Worm (Caenorhabditis elegans) whole organism, L4 larva: ENCODE data around the gene H12D21.5.

Experiments used
- D1046.2 ChIP-seq: fragments of 200-800 bp; sonication (Bioruptor generic); IDR thresholded peaks from 2 replicates; pipeline ENCODE4 v1.3.6; 2022; ENCODE audit warnings: missing genetic modification characterization, missing compliant biosample characterization
- F26F4.8 ChIP-seq: fragments of 200-800 bp; sonication (Bioruptor generic); conservative IDR thresholded peaks from 2 replicates; pipeline ENCODE4 v1.3.6; 2022; ENCODE audit warnings: missing genetic modification characterization, missing compliant biosample characterization
- F37D6.2 ChIP-seq: sonication (generic microtip); optimal IDR thresholded peaks from 2 replicates; lab custom pipeline; 2016; ENCODE audit warnings: mild to moderate bottlenecking, missing genetic modification characterization, missing compliant biosample characterization
- F44E2.7 ChIP-seq: fragments of 200-800 bp; sonication (Bioruptor generic); IDR thresholded peaks from 2 replicates; pipeline ENCODE4 v2.1.2; 2022; ENCODE audit warnings: missing genetic modification characterization, missing compliant biosample characterization
- T20F7.1 ChIP-seq: fragments of 200-800 bp; sonication (Bioruptor generic); optimal IDR thresholded peaks from 2 replicates; lab custom pipeline; 2018; ENCODE audit warnings: mild to moderate bottlenecking, missing genetic modification characterization, missing compliant biosample characterization
- T26A8.4 ChIP-seq: fragments of 200-800 bp; sonication (Bioruptor generic); IDR thresholded peaks from 2 replicates; pipeline ENCODE4 v1.3.6; 2022; ENCODE audit warnings: missing genetic modification characterization, missing compliant biosample characterization
- Y48G9A.11 ChIP-seq: fragments of 200-800 bp; sonication (Bioruptor generic); IDR thresholded peaks from 2 replicates; pipeline ENCODE4 v1.3.6; 2022; ENCODE audit warnings: missing genetic modification reagents, missing genetic modification characterization, missing compliant biosample characterization
- Y75B8A.6 ChIP-seq: fragments of 200-800 bp; sonication (Bioruptor generic); IDR thresholded peaks from 2 replicates; pipeline ENCODE4 v1.3.6; 2022; ENCODE audit warnings: missing genetic modification reagents, missing genetic modification characterization, missing compliant biosample characterization
- ZK337.2 ChIP-seq: fragments of 200-800 bp; sonication (Bioruptor generic); IDR thresholded peaks from 2 replicates; pipeline ENCODE4 v1.3.6; 2022; ENCODE audit warnings: missing genetic modification reagents, missing genetic modification characterization, missing compliant biosample characterization
- ZK546.5 ChIP-seq, 2 experiments: sonication (generic microtip); optimal IDR thresholded peaks; 2 replicates each; lab custom pipeline; 2017; ENCODE audit warnings: missing biosample characterization in 2 of 2, missing genetic modification characterization in 2 of 2
- ceh-32 ChIP-seq: sonication (generic microtip); optimal IDR thresholded peaks from 2 replicates; lab custom pipeline; 2016; ENCODE audit warnings: mild to moderate bottlenecking, missing genetic modification characterization, missing compliant biosample characterization; ENCODE audit not compliant: poor library complexity
- ceh-62 ChIP-seq: sonication (generic microtip); optimal IDR thresholded peaks from 2 replicates; lab custom pipeline; 2017; ENCODE audit warnings: missing biosample characterization, missing genetic modification characterization
- ceh-82 ChIP-seq: sonication (generic microtip); optimal IDR thresholded peaks from 2 replicates; lab custom pipeline; 2017; ENCODE audit warnings: missing biosample characterization, missing genetic modification characterization
- cey-2 ChIP-seq: sonication (generic microtip); optimal IDR thresholded peaks from 3 replicates; lab custom pipeline; 2017; ENCODE audit warnings: missing genetic modification characterization, mild to moderate bottlenecking, missing compliant biosample characterization, antibody characterized with exemption, borderline replicate concordance; ENCODE audit not compliant: insufficient read depth
- daf-19 ChIP-seq: fragments of 200-800 bp; sonication (Bioruptor generic); conservative IDR thresholded peaks from 2 replicates; pipeline ENCODE4 v1.3.6; 2022; ENCODE audit warnings: missing genetic modification characterization, missing compliant biosample characterization
- daf-8 ChIP-seq: fragments of 200-800 bp; sonication (Bioruptor generic); IDR thresholded peaks from 2 replicates; pipeline ENCODE4 v1.3.6; 2022; ENCODE audit warnings: missing genetic modification characterization, missing compliant biosample characterization
- dmd-8 ChIP-seq: fragments of 200-800 bp; sonication (Bioruptor generic); IDR thresholded peaks from 2 replicates; pipeline ENCODE4 v1.3.6; 2022; ENCODE audit warnings: missing genetic modification characterization, missing compliant biosample characterization
- dmd-9 ChIP-seq: fragments of 200-800 bp; sonication (Bioruptor generic); IDR thresholded peaks from 2 replicates; pipeline ENCODE4 v1.3.6; 2022; ENCODE audit warnings: missing genetic modification reagents, missing genetic modification characterization, missing compliant biosample characterization
- duxl-1 ChIP-seq: sonication (generic microtip); optimal IDR thresholded peaks from 2 replicates; lab custom pipeline; 2016; ENCODE audit warnings: mild to moderate bottlenecking, missing genetic modification characterization, moderate library complexity, missing compliant biosample characterization; ENCODE audit not compliant: poor library complexity
- fkh-10 ChIP-seq: fragments of 150-350 bp; optimal IDR thresholded peaks from 2 replicates; lab custom pipeline; 2014; ENCODE audit warnings: missing biosample characterization, missing genetic modification reagents, missing genetic modification characterization
- fos-1 ChIP-seq: fragments of 150-350 bp; optimal IDR thresholded peaks from 2 replicates; lab custom pipeline; 2014; ENCODE audit warnings: missing biosample characterization, missing genetic modification characterization
- gei-8 ChIP-seq: fragments of 200-800 bp; sonication (Bioruptor generic); optimal IDR thresholded peaks from 2 replicates; lab custom pipeline; 2018; ENCODE audit warnings: mild to moderate bottlenecking, missing genetic modification characterization, missing compliant biosample characterization
- hlh-30 ChIP-seq: sonication (generic microtip); optimal IDR thresholded peaks from 2 replicates; lab custom pipeline; 2017; ENCODE audit warnings: antibody characterized with exemption, mild to moderate bottlenecking, missing genetic modification characterization, missing compliant biosample characterization; ENCODE audit not compliant: insufficient read depth
- lsy-2 ChIP-seq, 2 experiments: fragments of 150-350 bp in 1 of 2; sonication (generic microtip) in 1 of 2; optimal IDR thresholded peaks; 2 replicates each; lab custom pipeline; 2014 to 2017; ENCODE audit warnings: missing biosample characterization in 2 of 2, missing genetic modification characterization in 2 of 2
- madf-9 ChIP-seq: fragments of 200-800 bp; sonication (Bioruptor generic); conservative IDR thresholded peaks from 2 replicates; pipeline ENCODE4 v1.3.6; 2022; ENCODE audit warnings: missing genetic modification reagents, missing genetic modification characterization, missing compliant biosample characterization
- mdl-1 ChIP-seq, 2 experiments: fragments of 150-350 bp in 1 of 2; sonication (generic microtip) in 1 of 2; optimal IDR thresholded peaks; 2 replicates each; lab custom pipeline; 2014 to 2017; ENCODE audit warnings: missing biosample characterization in 2 of 2, missing genetic modification characterization in 2 of 2
- mdt-29 ChIP-seq: fragments of 200-800 bp; sonication (Bioruptor generic); IDR thresholded peaks from 2 replicates; pipeline ENCODE4 v1.3.6; 2022; ENCODE audit warnings: missing genetic modification reagents, missing genetic modification characterization, missing compliant biosample characterization
- mep-1 ChIP-seq: fragments of 150-350 bp; sonication (generic microtip); optimal IDR thresholded peaks from 3 replicates; lab custom pipeline; 2014; ENCODE audit warnings: missing biosample characterization, missing genetic modification characterization
- nhr-10 ChIP-seq: fragments of 150-350 bp; optimal IDR thresholded peaks from 2 replicates; lab custom pipeline; 2014; ENCODE audit warnings: missing biosample characterization, missing genetic modification characterization
- nhr-111 ChIP-seq: fragments of 200-800 bp; sonication (Bioruptor generic); optimal IDR thresholded peaks from 2 replicates; lab custom pipeline; 2018; ENCODE audit warnings: mild to moderate bottlenecking, missing genetic modification characterization, missing compliant biosample characterization
- nhr-237 ChIP-seq: sonication (generic microtip); optimal IDR thresholded peaks from 2 replicates; lab custom pipeline; 2017; ENCODE audit warnings: missing biosample characterization, missing genetic modification characterization
- nhr-28 ChIP-seq: fragments of 150-350 bp; optimal IDR thresholded peaks from 2 replicates; lab custom pipeline; 2014; ENCODE audit warnings: missing biosample characterization, missing genetic modification characterization
- nhr-42 ChIP-seq: fragments of 200-800 bp; sonication (Bioruptor generic); IDR thresholded peaks from 2 replicates; pipeline ENCODE4 v1.3.6; 2022; ENCODE audit warnings: missing genetic modification characterization, missing compliant biosample characterization
- nhr-6 ChIP-seq: fragments of 150-350 bp; optimal IDR thresholded peaks from 2 replicates; lab custom pipeline; 2014; ENCODE audit warnings: missing biosample characterization, missing genetic modification characterization
- nhr-77 ChIP-seq: fragments of 150-350 bp; optimal IDR thresholded peaks from 2 replicates; lab custom pipeline; 2014; ENCODE audit warnings: missing biosample characterization, missing genetic modification characterization
- pqm-1 ChIP-seq: sonication (generic microtip); optimal IDR thresholded peaks from 2 replicates; lab custom pipeline; 2017; ENCODE audit warnings: missing biosample characterization, missing genetic modification characterization
- rbr-2 ChIP-seq: sonication (generic microtip); optimal IDR thresholded peaks from 2 replicates; lab custom pipeline; 2016; ENCODE audit warnings: missing genotype, missing genetic modification characterization, missing compliant biosample characterization
- saeg-2 ChIP-seq: fragments of 200-800 bp; sonication (Bioruptor generic); IDR thresholded peaks from 2 replicates; pipeline ENCODE4 v1.3.6; 2022; ENCODE audit warnings: missing genetic modification reagents, missing genetic modification characterization, missing compliant biosample characterization
- sdz-12 ChIP-seq: fragments of 200-800 bp; sonication (Bioruptor generic); optimal IDR thresholded peaks from 2 replicates; lab custom pipeline; 2018; ENCODE audit warnings: mild to moderate bottlenecking, missing genetic modification characterization, missing compliant biosample characterization
- set-16 ChIP-seq: fragments of 200-800 bp; sonication (Bioruptor generic); IDR thresholded peaks from 2 replicates; pipeline ENCODE4 v1.3.6; 2022; ENCODE audit warnings: missing genetic modification reagents, missing genetic modification characterization, missing compliant biosample characterization
- skn-1 ChIP-seq: fragments of 150-350 bp; optimal IDR thresholded peaks from 2 replicates; lab custom pipeline; 2014; ENCODE audit warnings: missing biosample characterization, missing genetic modification characterization
- snpc-1.2 ChIP-seq: fragments of 200-800 bp; sonication (Bioruptor generic); IDR thresholded peaks from 2 replicates; pipeline ENCODE4 v1.3.6; 2022; ENCODE audit warnings: missing genetic modification reagents, missing genetic modification characterization, missing compliant biosample characterization
- snpc-4 ChIP-seq: fragments of 150-350 bp; optimal IDR thresholded peaks from 2 replicates; lab custom pipeline; 2014; ENCODE audit warnings: missing biosample characterization, missing genetic modification characterization
- spr-1 ChIP-seq: sonication (generic microtip); optimal IDR thresholded peaks from 2 replicates; lab custom pipeline; 2016; ENCODE audit warnings: mild to moderate bottlenecking, missing genetic modification characterization, missing compliant biosample characterization
- spr-3 ChIP-seq: fragments of 200-800 bp; sonication (Bioruptor generic); optimal IDR thresholded peaks from 2 replicates; lab custom pipeline; 2018; ENCODE audit warnings: mild to moderate bottlenecking, missing genetic modification characterization, missing compliant biosample characterization
- tag-97 ChIP-seq: fragments of 200-800 bp; sonication (Bioruptor generic); IDR thresholded peaks from 2 replicates; pipeline ENCODE4 v1.3.6; 2022; ENCODE audit warnings: missing genetic modification characterization, missing compliant biosample characterization
- unc-130 ChIP-seq: sonication (generic microtip); optimal IDR thresholded peaks from 2 replicates; lab custom pipeline; 2016; ENCODE audit warnings: missing genetic modification reagents, missing genetic modification characterization, missing compliant biosample characterization
- zip-2 ChIP-seq: fragments of 150-350 bp; optimal IDR thresholded peaks from 2 replicates; lab custom pipeline; 2014; ENCODE audit warnings: missing biosample characterization, missing genetic modification characterization
- ztf-11 ChIP-seq: fragments of 150-350 bp; optimal IDR thresholded peaks from 2 replicates; lab custom pipeline; 2014; ENCODE audit warnings: missing biosample characterization, missing genetic modification characterization

The H12D21.5 gene

ce11 chrV:14848510-14849206 lies 45.1 kb upstream of the H12D21.5 start (continued):
- TF ChIP-seq T26A8.4 (GFP tag; lab: Robert Waterston, UW) (peak; percentile 53), nhr-42 (GFP tag; lab: Robert Waterston, UW) (no peak), snpc-1.2 (no peak), ceh-32 (tag; lab: Kevin White, UChicago) (no peak), ZK546.5 (tag; optimal IDR thresholded peaks at IDR 0.05; lab: Kevin White, UChicago) (no peak)

ce11 chrV:14849628-14850027 lies 44.2 kb upstream of the H12D21.5 start:
- peak; percentile 83 for TF ChIP-seq mep-1
- no peak for TF ChIP-seq ztf-11
- no peak for TF ChIP-seq unc-130 (GFP tag; lab: Kevin White, UChicago)
- TF ChIP-seq tag-97 (GFP tag; lab: Robert Waterston, UW) = no peak
- no peak for TF ChIP-seq nhr-10
- TF ChIP-seq pqm-1 (tag; lab: Kevin White, UChicago) = peak; percentile 34
- TF ChIP-seq F37D6.2 (tag; lab: Kevin White, UChicago) = no peak
- TF ChIP-seq madf-9 = no peak
- TF ChIP-seq saeg-2 (GFP tag; lab: Robert Waterston, UW) = peak; percentile 57; the same call in 1 of the 2 replicates
- TF ChIP-seq nhr-6 (tag; lab: Kevin White, UChicago) = peak; percentile 24
- TF ChIP-seq lsy-2 (tag; optimal IDR thresholded peaks at IDR 0.05; lab: Kevin White, UChicago) = peak in 1 of 2 experiments; percentile 75
- TF ChIP-seq sdz-12 = peak; percentile 4
- TF ChIP-seq mdt-29 (GFP tag; lab: Robert Waterston, UW) = no peak
- TF ChIP-seq nhr-77 (tag; lab: Kevin White, UChicago) = peak; percentile 74
- no peak for TF ChIP-seq ceh-62 (tag; lab: Kevin White, UChicago)
- TF ChIP-seq D1046.2 = no peak
- no peak for TF ChIP-seq daf-19 (GFP tag; lab: Robert Waterston, UW)
- TF ChIP-seq skn-1 (tag; lab: Kevin White, UChicago) = no peak
- TF ChIP-seq T20F7.1 (GFP tag; lab: Kevin White, UChicago) = peak; percentile 41
- peak; percentile 71 to 96 for TF ChIP-seq mdl-1 (tag; optimal IDR thresholded peaks at IDR 0.05; lab: Kevin White, UChicago)
- TF ChIP-seq fos-1 (tag; lab: Kevin White, UChicago) = no peak
- peak; percentile 87 for TF ChIP-seq cey-2 (tag; lab: Kevin White, UChicago)
- TF ChIP-seq spr-1 (tag; lab: Kevin White, UChicago) = peak; percentile 44
- TF ChIP-seq dmd-8 (GFP tag; lab: Robert Waterston, UW) = no peak
- no peak for TF ChIP-seq F44E2.7 (GFP tag; lab: Robert Waterston, UW)
- no peak for TF ChIP-seq daf-8 (GFP tag; lab: Robert Waterston, UW)
- no peak for TF ChIP-seq gei-8 (GFP tag; lab: Kevin White, UChicago)
- TF ChIP-seq rbr-2 (tag; lab: Kevin White, UChicago) = no peak
- TF ChIP-seq zip-2 (tag; lab: Kevin White, UChicago) = no peak
- TF ChIP-seq nhr-237 (tag; lab: Kevin White, UChicago) = no peak
- peak; percentile 96 for TF ChIP-seq nhr-28 (tag; lab: Kevin White, UChicago)
- TF ChIP-seq duxl-1 (tag; lab: Kevin White, UChicago) = no peak
- no peak for TF ChIP-seq ZK337.2 (GFP tag; lab: Robert Waterston, UW)
- TF ChIP-seq ZK546.5 (tag; optimal IDR thresholded peaks at IDR 0.05; lab: Kevin White, UChicago) = no peak
- no peak for TF ChIP-seq snpc-4
- TF ChIP-seq Y48G9A.11 (GFP tag; lab: Robert Waterston, UW) = no peak
- TF ChIP-seq ceh-82 = no peak
- no peak for TF ChIP-seq spr-3 (GFP tag; lab: Kevin White, UChicago)
- peak; percentile 11; the same call in 1 of the 2 replicates for TF ChIP-seq set-16 (GFP tag; lab: Robert Waterston, UW)
- TF ChIP-seq Y75B8A.6 (GFP tag; lab: Robert Waterston, UW) = no peak; the same call in 1 of the 2 replicates
- TF ChIP-seq fkh-10 (GFP tag; lab: Kevin White, UChicago) = no peak
- peak; percentile 98 for TF ChIP-seq hlh-30 (tag; lab: Kevin White, UChicago)
- no peak for TF ChIP-seq nhr-111 (GFP tag; lab: Kevin White, UChicago)
- TF ChIP-seq T26A8.4 (GFP tag; lab: Robert Waterston, UW) = peak; percentile 33; the same call in 1 of the 2 replicates
- no peak for TF ChIP-seq dmd-9 (GFP tag; lab: Robert Waterston, UW)
- TF ChIP-seq F26F4.8 = no peak
